Fruit fly (Drosophila melanogaster): ENCODE results near the gene CG6144.
A peak's percentile ranks its signal among the peaks of the same experiment; 100 is the strongest.

CG6144 gene

dm6 chr2L:10499608-10500007, 11.1 kb downstream of the CG6144 start (continued):
- TF ChIP-seq CG15073 (GFP tag; optimal IDR thresholded peaks at IDR 0.05) (no peak), CG7987 (GFP tag; optimal IDR thresholded peaks at IDR 0.05) (peak; percentile 12), CG17568 (GFP tag; optimal IDR thresholded peaks at IDR 0.05) (no peak), dpn (GFP tag; optimal IDR thresholded peaks at IDR 0.05) (no peak), Rfx (GFP tag; IDR thresholded peaks at IDR 0.05) (0 out of 2 replicates have a peak, but pooled peaks have one; percentile 12), MTF-1 (GFP tag; optimal IDR thresholded peaks at IDR 0.05; ENCODE audit: borderline replicate concordance) (no peak), onecut (GFP tag; IDR thresholded peaks at IDR 0.05) (no peak), toy (GFP tag; IDR thresholded peaks at IDR 0.05) (no peak), tin (GFP tag; optimal IDR thresholded peaks at IDR 0.05) (no peak), CG13296 (GFP tag; optimal IDR thresholded peaks at IDR 0.05) (no peak), schlank (tag; optimal IDR thresholded peaks at IDR 0.05) (no peak), CG7556 (GFP tag; optimal IDR thresholded peaks at IDR 0.05) (no peak), CG11093 (GFP tag; IDR thresholded peaks at IDR 0.05) (no peak), twi (tag; optimal IDR thresholded peaks at IDR 0.05) (peak; percentile 87), CG10565 (GFP tag; optimal IDR thresholded peaks at IDR 0.05) (no peak), sim (GFP tag; IDR thresholded peaks at IDR 0.05) (no peak), Hand (GFP tag; optimal IDR thresholded peaks at IDR 0.05) (no peak), CG4424 (GFP tag; optimal IDR thresholded peaks at IDR 0.05) (no peak), CG43689 (GFP tag; IDR thresholded peaks at IDR 0.05) (no peak), CG1647 (GFP tag; optimal IDR thresholded peaks at IDR 0.05) (no peak), en (GFP tag; optimal IDR thresholded peaks at IDR 0.05) (no peak), Ssrp (tag; optimal IDR thresholded peaks at IDR 0.05) (no peak), chinmo (GFP tag; IDR thresholded peaks at IDR 0.05; ENCODE audit: partially characterized antibody) (0 out of 4 replicates have a peak, but pooled peaks have one; percentile 56), tup (GFP tag; optimal IDR thresholded peaks at IDR 0.05) (no peak), HHEX (GFP tag; optimal IDR thresholded peaks at IDR 0.05) (no peak), Stat92E (GFP tag; optimal IDR thresholded peaks at IDR 0.05) (no peak), CG8765 (GFP tag; IDR thresholded peaks at IDR 0.05) (no peak), CG42726 (GFP tag; IDR thresholded peaks at IDR 0.05; ENCODE audit: partially characterized antibody) (no peak), fd3F (GFP tag; optimal IDR thresholded peaks at IDR 0.05) (no peak), Hey (tag; optimal IDR thresholded peaks at IDR 0.05) (no peak), CG6254 (GFP tag; optimal IDR thresholded peaks at IDR 0.05) (no peak), chm (GFP tag; IDR thresholded peaks at IDR 0.05) (0 out of 2 replicates have a peak, but pooled peaks have one; percentile 27), lmd (GFP tag; IDR thresholded peaks at IDR 0.05) (no peak), crc (GFP tag; optimal IDR thresholded peaks at IDR 0.05) (no peak), CG8359 (GFP tag; optimal IDR thresholded peaks at IDR 0.05; ENCODE audit: borderline replicate concordance) (no peak), CG32772 (GFP tag; IDR thresholded peaks at IDR 0.05) (no peak), CG10462 (GFP tag; optimal IDR thresholded peaks at IDR 0.05) (no peak), PHDP (tag; optimal IDR thresholded peaks at IDR 0.05) (no peak), pita (GFP tag; optimal IDR thresholded peaks at IDR 0.05) (no peak), Oaz (GFP tag; IDR thresholded peaks at IDR 0.05) (no peak), CG7372 (GFP tag; IDR thresholded peaks at IDR 0.05) (peak; percentile 33; the same call in 1 of the 2 replicates), gce (GFP tag; IDR thresholded peaks at IDR 0.05) (no peak), CG16779 (GFP tag; IDR thresholded peaks at IDR 0.05) (no peak), CG9932 (GFP tag; IDR thresholded peaks at IDR 0.05) (no peak), ac (GFP tag; optimal IDR thresholded peaks at IDR 0.05) (no peak), CG2120 (GFP tag; optimal IDR thresholded peaks at IDR 0.05) (no peak), grau (tag; optimal IDR thresholded peaks at IDR 0.05) (no peak), sqz (GFP tag; optimal IDR thresholded peaks at IDR 0.05) (no peak), CG6272 (GFP tag; IDR thresholded peaks at IDR 0.05) (no peak), Hsf (GFP tag; optimal IDR thresholded peaks at IDR 0.05) (no peak), Fer1 (GFP tag; optimal IDR thresholded peaks at IDR 0.05) (no peak)

Data from whole organism, embryonic.